Worm (Caenorhabditis elegans) whole organism, mixed stage, embryonic: Measurements from ENCODE around the gene txt-13.

Experiments
- M03D4.4 ChIP-seq: sonication (generic microtip); optimal IDR thresholded peaks from 2 replicates; lab custom pipeline; 2017; ENCODE audit warnings: mild to moderate bottlenecking, missing genetic modification characterization, missing compliant biosample characterization
- elt-1 ChIP-seq: sonication (generic microtip); optimal IDR thresholded peaks from 2 replicates; lab custom pipeline; 2017; ENCODE audit warnings: missing genetic modification characterization, mild to moderate bottlenecking, missing compliant biosample characterization, antibody characterized with exemption, moderate library complexity, borderline replicate concordance; ENCODE audit not compliant: insufficient read depth
- flh-1 ChIP-seq: fragments of 200-800 bp; sonication (Bioruptor generic); optimal IDR thresholded peaks from 2 replicates; lab custom pipeline; 2018; ENCODE audit warnings: mild to moderate bottlenecking, missing genetic modification characterization, moderate library complexity, missing compliant biosample characterization
- nhr-12 ChIP-seq: fragments of 150-350 bp; optimal IDR thresholded peaks from 2 replicates; lab custom pipeline; 2014; ENCODE audit warnings: missing biosample characterization, missing genetic modification characterization
- nhr-237 ChIP-seq: fragments of 150-350 bp; optimal IDR thresholded peaks from 2 replicates; lab custom pipeline; 2014; ENCODE audit warnings: missing biosample characterization, missing genetic modification characterization
- nhr-76 ChIP-seq: sonication (generic microtip); optimal IDR thresholded peaks from 2 replicates; lab custom pipeline; 2017; ENCODE audit warnings: missing biosample characterization, missing genetic modification characterization
- pha-4 ChIP-seq: fragments of 150-350 bp; optimal IDR thresholded peaks from 2 replicates; lab custom pipeline; 2018; ENCODE audit warnings: missing biosample characterization, missing genetic modification reagents, missing genetic modification characterization
- snpc-4 ChIP-seq: fragments of 150-350 bp; optimal IDR thresholded peaks from 2 replicates; lab custom pipeline; 2014; ENCODE audit warnings: missing biosample characterization, missing genetic modification characterization
- unc-39 ChIP-seq: fragments of 150-350 bp; optimal IDR thresholded peaks from 2 replicates; lab custom pipeline; 2014; ENCODE audit warnings: missing biosample characterization, missing genetic modification characterization
- unc-62 ChIP-seq: fragments of 150-350 bp; optimal IDR thresholded peaks from 2 replicates; lab custom pipeline; 2014; ENCODE audit warnings: missing biosample characterization, missing genetic modification reagents, missing genetic modification characterization

ce11 chrII:10545924-10546783 lies 24.2 kb upstream of the txt-13 start:
- TF ChIP-seq unc-62 (GFP tag; lab: Kevin White, UChicago) (no peak), elt-1 (tag; lab: Kevin White, UChicago) (no peak), nhr-76 (no peak), unc-39 (tag; lab: Kevin White, UChicago) (no peak), flh-1 (GFP tag; lab: Kevin White, UChicago) (no peak), nhr-237 (tag; lab: Kevin White, UChicago) (no peak), M03D4.4 (tag; lab: Kevin White, UChicago) (no peak), pha-4 (no peak), nhr-12 (tag; lab: Kevin White, UChicago) (no peak), snpc-4 (tag; lab: Kevin White, UChicago) (no peak)
